Worm (Caenorhabditis elegans): ENCODE measurements around the gene mesp-1.

mesp-1 gene

DNA sequence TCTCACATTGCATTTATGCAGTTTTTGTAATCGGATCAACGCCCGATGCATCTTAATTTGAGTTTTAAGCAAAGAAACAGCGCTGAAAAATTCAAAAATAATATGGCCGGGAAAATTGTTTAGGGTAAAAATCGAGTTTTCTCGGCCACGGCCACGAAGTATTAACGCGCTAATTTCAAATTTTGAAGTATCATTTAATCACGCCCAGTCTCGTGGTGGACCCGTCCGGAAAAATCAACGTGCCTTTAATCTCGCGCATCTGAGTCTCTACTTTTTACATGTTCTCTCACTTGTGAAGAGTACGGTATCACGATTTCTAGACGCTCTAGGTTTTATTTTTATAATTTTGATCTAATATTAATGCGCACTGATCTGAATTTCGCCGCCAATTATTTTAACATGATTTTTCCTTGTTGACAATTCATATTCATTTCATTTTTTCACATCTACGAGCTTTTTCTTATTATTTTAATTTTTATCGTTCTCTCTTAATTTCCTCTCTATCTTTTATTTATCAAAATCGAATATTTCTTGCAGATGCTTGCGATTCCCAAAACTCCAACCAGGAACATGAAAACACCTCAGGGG lies at the start of gene mesp-1, which contains the start of gene acdh-13:
Gene mesp-1 (plus strand): TSS at position 538 of the 588 bp plus-strand sequence.
Gene acdh-13 (minus strand): TSS at position 51 of the 588 bp plus-strand sequence.
- TF ChIP-seq med-1 (GFP tag; optimal IDR thresholded peaks at IDR 0.05; ENCODE audit: insufficient read depth), result no peak
- TF ChIP-seq ztf-29 (GFP tag; IDR thresholded peaks at IDR 0.05), result no peak
- TF ChIP-seq cog-1 (tag; optimal IDR thresholded peaks at IDR 0.05), result no peak
- no peak for TF ChIP-seq flt-1 (GFP tag; IDR thresholded peaks at IDR 0.05)
- no peak for TF ChIP-seq ztf-23 (GFP tag; IDR thresholded peaks at IDR 0.05)
- no peak for TF ChIP-seq ref-1 (GFP tag; conservative IDR thresholded peaks at IDR 0.05)
- TF ChIP-seq T22C8.4 (GFP tag; IDR thresholded peaks at IDR 0.05), result no peak
- no peak for TF ChIP-seq klf-2 (GFP tag; conservative IDR thresholded peaks at IDR 0.05)
- no peak for TF ChIP-seq tab-1 (GFP tag; IDR thresholded peaks at IDR 0.05)

ce11 chrIV:8449869-8450268 lies 49.2 kb upstream of the mesp-1 start:
- TF ChIP-seq T22C8.4 (GFP tag; IDR thresholded peaks at IDR 0.05), result no peak
- no peak for TF ChIP-seq ref-1 (GFP tag; conservative IDR thresholded peaks at IDR 0.05)
- no peak for TF ChIP-seq flt-1 (GFP tag; IDR thresholded peaks at IDR 0.05)
- no peak for TF ChIP-seq cog-1 (tag; optimal IDR thresholded peaks at IDR 0.05)
- TF ChIP-seq ztf-29 (GFP tag; IDR thresholded peaks at IDR 0.05), result no peak
- TF ChIP-seq ztf-23 (GFP tag; IDR thresholded peaks at IDR 0.05), result no peak
- no peak for TF ChIP-seq klf-2 (GFP tag; conservative IDR thresholded peaks at IDR 0.05)
- no peak for TF ChIP-seq med-1 (GFP tag; optimal IDR thresholded peaks at IDR 0.05; ENCODE audit: insufficient read depth)
- no peak for TF ChIP-seq tab-1 (GFP tag; IDR thresholded peaks at IDR 0.05)

- TF ChIP-seq T22C8.4 (GFP tag; IDR thresholded peaks at IDR 0.05) (no peak), med-1 (GFP tag; optimal IDR thresholded peaks at IDR 0.05; ENCODE audit: insufficient read depth) (no peak), flt-1 (GFP tag; IDR thresholded peaks at IDR 0.05) (no peak), klf-2 (GFP tag; conservative IDR thresholded peaks at IDR 0.05) (no peak), ztf-23 (GFP tag; IDR thresholded peaks at IDR 0.05) (no peak)
Observed at ce11 chrIV:8450534-8450933, 48.6 kb upstream of the mesp-1 start.

DNA sequence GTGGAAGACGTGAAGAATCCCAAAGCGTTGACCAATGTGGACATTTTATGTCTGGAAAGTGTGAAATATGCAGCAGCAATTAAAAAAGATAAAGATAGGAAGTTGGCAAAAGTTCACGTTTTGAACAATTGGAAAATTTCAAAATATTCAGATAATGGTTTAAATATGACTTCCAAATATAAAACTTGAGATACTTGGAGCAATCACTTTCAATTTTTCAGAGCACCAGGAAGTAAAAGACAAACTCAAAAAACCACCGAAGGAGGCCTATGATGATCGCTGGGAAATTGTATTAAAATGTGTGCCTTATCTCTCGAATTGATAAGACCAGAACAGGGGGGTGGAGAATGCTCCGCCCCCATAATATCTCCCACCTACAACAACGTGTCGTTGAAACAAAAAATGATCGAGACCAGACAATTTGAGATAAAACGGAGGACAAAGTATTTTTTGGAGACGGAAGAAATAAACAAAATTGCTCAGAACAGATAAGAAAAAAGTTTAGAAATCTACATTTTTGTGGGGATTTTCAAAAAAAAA lies 47.3 kb upstream of the mesp-1 start, which contains the start of gene eppl-1:
Gene eppl-1 (minus strand): TSS at position 51 of the 540 bp plus-strand sequence.
- TF ChIP-seq T22C8.4 (GFP tag; IDR thresholded peaks at IDR 0.05) (no peak), klf-2 (GFP tag; conservative IDR thresholded peaks at IDR 0.05) (no peak), ref-1 (GFP tag; conservative IDR thresholded peaks at IDR 0.05) (no peak), flt-1 (GFP tag; IDR thresholded peaks at IDR 0.05) (no peak), cog-1 (tag; optimal IDR thresholded peaks at IDR 0.05) (no peak), ztf-29 (GFP tag; IDR thresholded peaks at IDR 0.05) (no peak), ztf-23 (GFP tag; IDR thresholded peaks at IDR 0.05) (no peak), med-1 (GFP tag; optimal IDR thresholded peaks at IDR 0.05; ENCODE audit: insufficient read depth) (no peak), tab-1 (GFP tag; IDR thresholded peaks at IDR 0.05) (no peak)

- no peak for TF ChIP-seq cog-1 (tag; optimal IDR thresholded peaks at IDR 0.05)
- no peak for TF ChIP-seq T22C8.4 (GFP tag; IDR thresholded peaks at IDR 0.05)
- no peak for TF ChIP-seq tab-1 (GFP tag; IDR thresholded peaks at IDR 0.05)
- TF ChIP-seq ztf-29 (GFP tag; IDR thresholded peaks at IDR 0.05), result no peak
- no peak for TF ChIP-seq ztf-23 (GFP tag; IDR thresholded peaks at IDR 0.05)
- no peak for TF ChIP-seq ref-1 (GFP tag; conservative IDR thresholded peaks at IDR 0.05)
- TF ChIP-seq flt-1 (GFP tag; IDR thresholded peaks at IDR 0.05), result no peak
- TF ChIP-seq klf-2 (GFP tag; conservative IDR thresholded peaks at IDR 0.05), result no peak
- TF ChIP-seq med-1 (GFP tag; optimal IDR thresholded peaks at IDR 0.05; ENCODE audit: insufficient read depth), result no peak
Observed at ce11 chrIV:8453178-8453577, 45.9 kb upstream of the mesp-1 start.

DNA sequence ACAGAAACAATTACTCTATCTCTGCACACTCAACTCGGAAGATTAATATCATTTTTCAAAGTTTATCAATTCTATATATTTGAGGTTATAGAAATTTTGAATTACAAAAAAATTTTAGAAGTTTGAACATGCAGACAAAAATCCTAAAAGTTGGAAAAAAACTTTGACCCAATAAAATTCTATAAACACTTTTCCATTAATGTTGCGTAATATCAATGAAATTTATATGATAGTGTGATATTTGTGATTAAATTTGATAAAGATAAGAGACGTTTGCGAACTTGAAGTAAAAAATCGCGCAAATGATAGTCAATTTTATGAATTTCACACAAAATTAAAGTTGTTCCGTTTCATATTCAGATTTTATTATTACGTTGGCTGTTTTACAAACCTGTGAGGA lies 45.0 kb upstream of the mesp-1 start:
- TF ChIP-seq ztf-23 (GFP tag; IDR thresholded peaks at IDR 0.05) (no peak), tab-1 (GFP tag; IDR thresholded peaks at IDR 0.05) (no peak), T22C8.4 (GFP tag; IDR thresholded peaks at IDR 0.05) (no peak), ref-1 (GFP tag; conservative IDR thresholded peaks at IDR 0.05) (no peak), cog-1 (tag; optimal IDR thresholded peaks at IDR 0.05) (no peak)

DNA sequence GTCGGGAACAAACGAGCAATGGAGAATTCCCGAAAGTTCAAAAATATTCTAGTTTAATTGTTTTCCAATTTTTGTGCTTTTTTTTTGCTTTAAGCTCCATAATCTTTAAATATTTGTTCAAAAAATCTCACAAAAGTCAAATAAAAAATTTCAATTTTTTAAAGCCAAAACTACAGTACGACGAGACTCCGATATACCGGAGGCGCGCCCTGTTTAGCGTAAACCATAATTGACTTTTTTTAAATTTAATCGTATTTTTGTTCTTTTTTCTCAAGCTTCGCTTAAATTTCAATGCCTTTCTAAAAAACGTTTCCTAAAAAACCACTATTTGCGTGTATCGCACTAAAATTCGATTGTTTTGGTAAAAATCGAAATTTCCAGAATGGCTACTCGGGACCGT lies 42.2 kb upstream of the mesp-1 start, which contains the start of gene syx-4:
Gene syx-4 (plus strand): TSS at position 382 of the 400 bp plus-strand sequence.
- TF ChIP-seq flt-1 (GFP tag; IDR thresholded peaks at IDR 0.05) (no peak), klf-2 (GFP tag; conservative IDR thresholded peaks at IDR 0.05) (no peak), med-1 (GFP tag; optimal IDR thresholded peaks at IDR 0.05; ENCODE audit: insufficient read depth) (no peak), ztf-23 (GFP tag; IDR thresholded peaks at IDR 0.05) (no peak), cog-1 (tag; optimal IDR thresholded peaks at IDR 0.05) (no peak), tab-1 (GFP tag; IDR thresholded peaks at IDR 0.05) (no peak)

ce11 chrIV:8460208-8460607 lies 38.9 kb upstream of the mesp-1 start, which contains the start of gene ant-1.4:
TSS of gene ant-1.4 (minus strand) at chrIV:8460308.
- no peak for TF ChIP-seq ref-1 (GFP tag; conservative IDR thresholded peaks at IDR 0.05)
- no peak for TF ChIP-seq tab-1 (GFP tag; IDR thresholded peaks at IDR 0.05)
- no peak for TF ChIP-seq T22C8.4 (GFP tag; IDR thresholded peaks at IDR 0.05)
- no peak for TF ChIP-seq cog-1 (tag; optimal IDR thresholded peaks at IDR 0.05)
- no peak for TF ChIP-seq klf-2 (GFP tag; conservative IDR thresholded peaks at IDR 0.05)
- TF ChIP-seq ztf-23 (GFP tag; IDR thresholded peaks at IDR 0.05), result no peak
- no peak for TF ChIP-seq med-1 (GFP tag; optimal IDR thresholded peaks at IDR 0.05; ENCODE audit: insufficient read depth)
- no peak for TF ChIP-seq flt-1 (GFP tag; IDR thresholded peaks at IDR 0.05)
- TF ChIP-seq ztf-29 (GFP tag; IDR thresholded peaks at IDR 0.05), result no peak

ce11 chrIV:8461177-8461576 lies 37.9 kb upstream of the mesp-1 start:
- no peak for TF ChIP-seq ztf-23 (GFP tag; IDR thresholded peaks at IDR 0.05)
- TF ChIP-seq ref-1 (GFP tag; conservative IDR thresholded peaks at IDR 0.05), result no peak
- TF ChIP-seq tab-1 (GFP tag; IDR thresholded peaks at IDR 0.05), result no peak
- no peak for TF ChIP-seq ztf-29 (GFP tag; IDR thresholded peaks at IDR 0.05)
- TF ChIP-seq cog-1 (tag; optimal IDR thresholded peaks at IDR 0.05), result no peak
- TF ChIP-seq T22C8.4 (GFP tag; IDR thresholded peaks at IDR 0.05), result no peak
- no peak for TF ChIP-seq med-1 (GFP tag; optimal IDR thresholded peaks at IDR 0.05; ENCODE audit: insufficient read depth)
- no peak for TF ChIP-seq klf-2 (GFP tag; conservative IDR thresholded peaks at IDR 0.05)
- TF ChIP-seq flt-1 (GFP tag; IDR thresholded peaks at IDR 0.05), result no peak
